Worm (Caenorhabditis elegans): ENCODE data around the gene H25K10.2.

Gene H25K10.2

DNA sequence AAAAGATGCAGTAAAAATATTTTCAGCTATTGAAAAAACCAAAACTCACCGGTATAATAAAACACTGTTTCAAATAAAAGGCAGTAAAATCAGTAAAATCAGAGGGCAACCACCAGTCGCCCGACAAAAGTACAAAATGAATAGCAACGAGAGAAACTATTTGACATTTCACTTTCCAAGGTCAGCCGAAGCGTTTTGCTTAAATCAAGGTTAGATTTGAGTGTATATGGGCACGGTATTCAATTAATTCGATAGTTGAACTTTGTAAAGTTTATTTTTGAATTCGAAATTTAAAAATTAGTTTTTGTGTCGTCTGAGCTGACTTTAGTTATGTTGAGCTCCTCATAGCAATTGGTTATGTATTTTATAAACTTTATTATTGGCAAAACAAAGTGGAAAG is 18.1 kb downstream of the H25K10.2 start:
- TF ChIP-seq hlh-1 (tag; optimal IDR thresholded peaks at IDR 0.05) (no peak), nhr-28 (tag; optimal IDR thresholded peaks at IDR 0.05) (no peak), mls-2 (tag; optimal IDR thresholded peaks at IDR 0.05) (no peak), unc-120 (tag; optimal IDR thresholded peaks at IDR 0.05; ENCODE audit: poor library complexity, severe bottlenecking) (no peak), elt-1 (tag; optimal IDR thresholded peaks at IDR 0.05; ENCODE audit: borderline replicate concordance, insufficient read depth) (no peak), sem-2 (GFP tag; optimal IDR thresholded peaks at IDR 0.05) (no peak), mab-5 (tag; optimal IDR thresholded peaks at IDR 0.05) (no peak), flh-1 (GFP tag; optimal IDR thresholded peaks at IDR 0.05) (no peak)

ce11 chrIV:16191597-16191996 is 19.2 kb downstream of the H25K10.2 start:
- no peak for TF ChIP-seq zip-8 (tag; optimal IDR thresholded peaks at IDR 0.05)
- no peak for TF ChIP-seq M03D4.4 (tag; optimal IDR thresholded peaks at IDR 0.05)
- TF ChIP-seq lsy-2 (tag; optimal IDR thresholded peaks at IDR 0.05) = no peak
- no peak for TF ChIP-seq nhr-237 (tag; optimal IDR thresholded peaks at IDR 0.05)
- no peak for TF ChIP-seq mls-2 (tag; optimal IDR thresholded peaks at IDR 0.05)
- TF ChIP-seq ceh-83 (GFP tag; optimal IDR thresholded peaks at IDR 0.05) = no peak
- TF ChIP-seq elt-3 (tag; optimal IDR thresholded peaks at IDR 0.05) = no peak
- TF ChIP-seq cnd-1 (tag; optimal IDR thresholded peaks at IDR 0.05) = no peak
- no peak for TF ChIP-seq blmp-1 (tag; optimal IDR thresholded peaks at IDR 0.05)
- no peak for TF ChIP-seq nhr-12 (tag; optimal IDR thresholded peaks at IDR 0.05)
- TF ChIP-seq mep-1 (tag; optimal IDR thresholded peaks at IDR 0.05) = no peak
- no peak for TF ChIP-seq sptf-1 (tag; optimal IDR thresholded peaks at IDR 0.05)
- no peak for TF ChIP-seq unc-39 (tag; optimal IDR thresholded peaks at IDR 0.05)

DNA sequence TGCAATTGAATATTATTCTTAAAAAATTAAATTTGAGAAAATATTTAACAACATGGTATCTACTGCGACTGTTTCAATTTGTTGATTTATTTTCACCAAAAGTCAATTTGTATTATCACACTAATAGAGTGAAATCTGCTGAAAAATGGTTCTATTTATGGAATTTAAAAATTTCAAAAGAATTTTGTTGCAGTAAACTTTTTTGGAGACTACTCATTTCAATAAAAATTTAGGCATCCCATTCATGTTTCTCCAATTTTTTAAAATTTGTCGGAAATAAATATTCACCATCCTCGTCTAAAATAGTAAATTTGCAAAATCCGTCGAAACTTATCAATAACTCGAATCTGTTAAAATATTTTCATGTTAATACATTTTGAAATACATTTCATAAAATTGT is 24.8 kb downstream of the H25K10.2 start:
- TF ChIP-seq pha-4 (tag; optimal IDR thresholded peaks at IDR 0.05) (no peak), M03D4.4 (tag; optimal IDR thresholded peaks at IDR 0.05) (no peak), unc-39 (tag; optimal IDR thresholded peaks at IDR 0.05) (no peak), nhr-12 (tag; optimal IDR thresholded peaks at IDR 0.05) (no peak), nhr-2 (tag; optimal IDR thresholded peaks at IDR 0.05) (no peak), ceh-43 (GFP tag; optimal IDR thresholded peaks at IDR 0.05) (no peak), ham-2 (GFP tag; optimal IDR thresholded peaks at IDR 0.05) (no peak), sem-2 (GFP tag; optimal IDR thresholded peaks at IDR 0.05) (no peak), zip-8 (tag; optimal IDR thresholded peaks at IDR 0.05) (no peak), sptf-1 (tag; optimal IDR thresholded peaks at IDR 0.05) (no peak), hlh-1 (tag; optimal IDR thresholded peaks at IDR 0.05) (no peak), snpc-4 (tag; optimal IDR thresholded peaks at IDR 0.05) (no peak), mls-2 (tag; optimal IDR thresholded peaks at IDR 0.05) (no peak), lin-13 (tag; optimal IDR thresholded peaks at IDR 0.05) (no peak), elt-1 (tag; optimal IDR thresholded peaks at IDR 0.05; ENCODE audit: borderline replicate concordance, insufficient read depth) (no peak), drap-1 (GFP tag; optimal IDR thresholded peaks at IDR 0.05) (no peak), nhr-237 (tag; optimal IDR thresholded peaks at IDR 0.05) (no peak), flh-1 (GFP tag; optimal IDR thresholded peaks at IDR 0.05) (no peak)

DNA sequence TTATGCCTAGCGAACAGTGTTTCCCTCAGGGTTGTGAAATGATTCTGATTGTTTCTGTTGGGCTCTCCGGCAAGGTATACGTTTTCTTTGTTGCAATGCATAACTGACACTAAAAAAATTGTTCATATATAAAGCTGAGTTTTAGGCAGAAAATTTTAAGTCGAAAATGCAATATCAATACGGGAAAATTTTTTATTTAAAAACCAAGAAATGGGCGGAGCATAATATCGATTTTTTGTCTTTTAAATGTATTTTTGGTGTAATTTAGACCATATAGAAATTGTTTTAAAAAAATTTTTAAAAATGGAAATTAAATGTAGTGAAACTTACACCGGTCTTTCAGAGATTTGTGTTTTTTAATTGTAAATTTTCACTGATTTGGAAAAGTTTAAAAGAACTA is 26.3 kb downstream of the H25K10.2 start, which contains the start of gene Y105C5B.1413:
TSS of gene Y105C5B.1413 (minus strand) at position 101 of the 400 bp plus-strand sequence.
- no peak for TF ChIP-seq ces-1 (GFP tag; optimal IDR thresholded peaks at IDR 0.05)

- no peak for TF ChIP-seq sptf-1 (tag; optimal IDR thresholded peaks at IDR 0.05)
- peak; percentile 82 for TF ChIP-seq elt-3 (tag; optimal IDR thresholded peaks at IDR 0.05)
Observed at ce11 chrIV:16180898-16181482, 29.8 kb downstream of the H25K10.2 start.

DNA sequence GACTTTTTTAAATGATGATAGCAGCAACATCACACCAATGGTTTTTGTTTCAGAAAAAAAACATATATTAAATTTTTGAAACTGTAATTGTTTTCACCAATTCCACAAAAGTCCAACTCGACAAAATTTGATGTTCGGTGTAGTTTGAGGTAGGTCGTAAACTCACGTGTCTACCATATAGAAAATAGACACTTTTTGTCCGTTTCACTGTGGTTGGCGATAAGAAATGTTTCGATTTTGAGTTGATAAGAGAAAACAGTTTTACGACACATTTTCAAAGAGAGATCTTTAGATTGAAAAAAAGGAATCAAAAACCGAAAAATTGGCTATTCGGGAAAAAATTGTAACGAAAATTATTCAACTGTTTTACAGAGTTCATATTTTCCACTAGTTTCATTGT is 32.4 kb downstream of the H25K10.2 start:
- no peak for TF ChIP-seq nhr-28 (tag; optimal IDR thresholded peaks at IDR 0.05)
- TF ChIP-seq mep-1 (tag; optimal IDR thresholded peaks at IDR 0.05) = no peak
- no peak for TF ChIP-seq unc-39 (tag; optimal IDR thresholded peaks at IDR 0.05)

ce11 chrIV:16176808-16177207 is 34.0 kb downstream of the H25K10.2 start:
- TF ChIP-seq ceh-43 (GFP tag; optimal IDR thresholded peaks at IDR 0.05) (no peak), ceh-83 (GFP tag; optimal IDR thresholded peaks at IDR 0.05) (no peak), nhr-76 (tag; optimal IDR thresholded peaks at IDR 0.05) (no peak), flh-1 (GFP tag; optimal IDR thresholded peaks at IDR 0.05) (no peak), mab-5 (tag; optimal IDR thresholded peaks at IDR 0.05) (no peak), sptf-1 (tag; optimal IDR thresholded peaks at IDR 0.05) (no peak), tbx-8 (GFP tag; optimal IDR thresholded peaks at IDR 0.05) (no peak), drap-1 (GFP tag; optimal IDR thresholded peaks at IDR 0.05) (no peak), unc-120 (tag; optimal IDR thresholded peaks at IDR 0.05; ENCODE audit: poor library complexity, severe bottlenecking) (no peak), unc-62 (GFP tag; optimal IDR thresholded peaks at IDR 0.05) (no peak), bed-3 (GFP tag; optimal IDR thresholded peaks at IDR 0.05) (no peak), ceh-39 (tag; optimal IDR thresholded peaks at IDR 0.05) (no peak), lin-32 (GFP tag; optimal IDR thresholded peaks at IDR 0.05) (no peak), lsy-2 (tag; optimal IDR thresholded peaks at IDR 0.05) (no peak), lin-13 (tag; optimal IDR thresholded peaks at IDR 0.05) (no peak), mep-1 (tag; optimal IDR thresholded peaks at IDR 0.05) (no peak), sem-2 (GFP tag; optimal IDR thresholded peaks at IDR 0.05) (no peak), nhr-2 (tag; optimal IDR thresholded peaks at IDR 0.05) (no peak), snpc-4 (tag; optimal IDR thresholded peaks at IDR 0.05) (no peak)
